Worm (Caenorhabditis elegans): ENCODE results near the gene piki-1.

piki-1 gene

ce11 chrX:15262423-15262822 is 16.2 kb upstream of the piki-1 start, which contains the start of gene F46F2.5:
TSS of gene F46F2.5 (plus strand) at chrX:15262723.
- TF ChIP-seq mab-5 (tag; optimal IDR thresholded peaks at IDR 0.05) (no peak), sma-9 (GFP tag; optimal IDR thresholded peaks at IDR 0.05) (no peak), sma-9 (tag; optimal IDR thresholded peaks at IDR 0.05) (no peak), nhr-10 (tag; optimal IDR thresholded peaks at IDR 0.05) (no peak), zag-1 (tag; optimal IDR thresholded peaks at IDR 0.05) (no peak), unc-62 (GFP tag; optimal IDR thresholded peaks at IDR 0.05) (no peak), nhr-11 (tag; optimal IDR thresholded peaks at IDR 0.05) (no peak), lin-13 (GFP tag; optimal IDR thresholded peaks at IDR 0.05) (no peak), R02D3.7 (tag; optimal IDR thresholded peaks at IDR 0.05) (no peak), lsy-2 (tag; optimal IDR thresholded peaks at IDR 0.05) (no peak), egl-27 (tag; optimal IDR thresholded peaks at IDR 0.05) (no peak), ztf-11 (tag; optimal IDR thresholded peaks at IDR 0.05) (no peak), nhr-23 (tag; optimal IDR thresholded peaks at IDR 0.05) (no peak), F13H6.1 (tag; optimal IDR thresholded peaks at IDR 0.05) (no peak), Y55F3AM.14 (GFP tag; optimal IDR thresholded peaks at IDR 0.05) (no peak), lin-11 (tag; optimal IDR thresholded peaks at IDR 0.05) (no peak), unc-55 (GFP tag; optimal IDR thresholded peaks at IDR 0.05) (no peak), ztf-1 (GFP tag; conservative IDR thresholded peaks at IDR 0.05) (no peak), nhr-129 (tag; optimal IDR thresholded peaks at IDR 0.05) (no peak), ceh-16 (tag; optimal IDR thresholded peaks at IDR 0.05) (no peak)

- TF ChIP-seq nhr-25 (tag; optimal IDR thresholded peaks at IDR 0.05) (peak; percentile 1), sma-9 (GFP tag; optimal IDR thresholded peaks at IDR 0.05) (peak; percentile 15), sma-9 (tag; optimal IDR thresholded peaks at IDR 0.05) (no peak), ceh-82 (tag; optimal IDR thresholded peaks at IDR 0.05) (no peak), peb-1 (tag; optimal IDR thresholded peaks at IDR 0.05) (no peak), ceh-16 (tag; optimal IDR thresholded peaks at IDR 0.05) (peak; percentile 20)
These were observed 13.9 kb upstream of the piki-1 start, which contains the start of gene F46F2.3 for ce11 chrX:15259947-15260687. TSS of gene F46F2.3 (minus strand) at chrX:15260287.

ce11 chrX:15246595-15246994 is 396 bp upstream of the piki-1 start:
- TF ChIP-seq unc-39 (tag; optimal IDR thresholded peaks at IDR 0.05): no peak
- TF ChIP-seq aly-2 (tag; optimal IDR thresholded peaks at IDR 0.05): no peak
- TF ChIP-seq sma-9 (GFP tag; optimal IDR thresholded peaks at IDR 0.05): peak; percentile 19
- TF ChIP-seq sma-9 (tag; optimal IDR thresholded peaks at IDR 0.05): no peak
- TF ChIP-seq nhr-129 (tag; optimal IDR thresholded peaks at IDR 0.05): peak; percentile 26
- TF ChIP-seq fos-1 (tag; optimal IDR thresholded peaks at IDR 0.05): peak; percentile 26

DNA sequence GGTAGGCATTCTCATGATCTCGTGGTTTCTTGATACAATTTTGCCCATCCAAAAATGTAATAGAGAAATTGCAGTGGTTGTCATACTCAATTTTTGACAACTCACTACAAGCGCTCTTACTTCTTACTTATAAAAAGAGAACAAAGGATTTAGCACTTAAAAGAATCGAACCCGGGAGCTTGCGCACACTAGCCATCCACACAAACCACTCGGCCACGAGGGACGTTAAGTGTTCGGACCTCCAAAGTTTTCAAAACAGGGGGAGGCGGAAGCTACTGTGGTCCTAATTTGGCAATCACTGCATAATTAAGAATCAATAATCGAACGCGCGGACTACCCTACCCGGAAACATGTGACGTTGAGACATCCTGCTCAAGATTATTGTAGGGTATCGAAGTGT is 3.5 kb downstream of the piki-1 start:
- TF ChIP-seq ama-1 (optimal IDR thresholded peaks at IDR 0.05): no peak
- no peak for TF ChIP-seq unc-39 (tag; optimal IDR thresholded peaks at IDR 0.05)
- no peak for TF ChIP-seq snpc-4 (tag; optimal IDR thresholded peaks at IDR 0.05)
- no peak for TF ChIP-seq F13H6.1 (tag; optimal IDR thresholded peaks at IDR 0.05)
- TF ChIP-seq nhr-6 (tag; optimal IDR thresholded peaks at IDR 0.05): no peak
- no peak for TF ChIP-seq Y55F3AM.14 (GFP tag; optimal IDR thresholded peaks at IDR 0.05)
- TF ChIP-seq ztf-1 (GFP tag; conservative IDR thresholded peaks at IDR 0.05): no peak
- TF ChIP-seq peb-1 (tag; optimal IDR thresholded peaks at IDR 0.05): no peak
- TF ChIP-seq mab-5 (tag; optimal IDR thresholded peaks at IDR 0.05): no peak
- TF ChIP-seq nhr-21 (tag; optimal IDR thresholded peaks at IDR 0.05): no peak
- no peak for TF ChIP-seq nhr-23 (tag; optimal IDR thresholded peaks at IDR 0.05)
- no peak for TF ChIP-seq ZK546.5 (tag; optimal IDR thresholded peaks at IDR 0.05)
- no peak for TF ChIP-seq nhr-129 (tag; optimal IDR thresholded peaks at IDR 0.05)
- no peak for TF ChIP-seq sem-4 (tag; optimal IDR thresholded peaks at IDR 0.05)
- TF ChIP-seq ztf-11 (tag; optimal IDR thresholded peaks at IDR 0.05): no peak
- no peak for TF ChIP-seq R02D3.7 (tag; optimal IDR thresholded peaks at IDR 0.05)
- no peak for TF ChIP-seq mbf-1 (tag; optimal IDR thresholded peaks at IDR 0.05)
- no peak for TF ChIP-seq skn-1 (tag; optimal IDR thresholded peaks at IDR 0.05)

- TF ChIP-seq nhr-10 (tag; optimal IDR thresholded peaks at IDR 0.05) (no peak), lsy-2 (tag; optimal IDR thresholded peaks at IDR 0.05) (no peak), unc-62 (GFP tag; optimal IDR thresholded peaks at IDR 0.05) (no peak), elt-1 (tag; optimal IDR thresholded peaks at IDR 0.05) (no peak)
These were observed 5.0 kb downstream of the piki-1 start for ce11 chrX:15241169-15241568.

All from whole organism, L2 larva.